Worm (Caenorhabditis elegans): ENCODE measurements around the gene cept-2.
A peak's percentile ranks its signal among the peaks of the same experiment; 100 is the strongest.

The cept-2 gene

DNA sequence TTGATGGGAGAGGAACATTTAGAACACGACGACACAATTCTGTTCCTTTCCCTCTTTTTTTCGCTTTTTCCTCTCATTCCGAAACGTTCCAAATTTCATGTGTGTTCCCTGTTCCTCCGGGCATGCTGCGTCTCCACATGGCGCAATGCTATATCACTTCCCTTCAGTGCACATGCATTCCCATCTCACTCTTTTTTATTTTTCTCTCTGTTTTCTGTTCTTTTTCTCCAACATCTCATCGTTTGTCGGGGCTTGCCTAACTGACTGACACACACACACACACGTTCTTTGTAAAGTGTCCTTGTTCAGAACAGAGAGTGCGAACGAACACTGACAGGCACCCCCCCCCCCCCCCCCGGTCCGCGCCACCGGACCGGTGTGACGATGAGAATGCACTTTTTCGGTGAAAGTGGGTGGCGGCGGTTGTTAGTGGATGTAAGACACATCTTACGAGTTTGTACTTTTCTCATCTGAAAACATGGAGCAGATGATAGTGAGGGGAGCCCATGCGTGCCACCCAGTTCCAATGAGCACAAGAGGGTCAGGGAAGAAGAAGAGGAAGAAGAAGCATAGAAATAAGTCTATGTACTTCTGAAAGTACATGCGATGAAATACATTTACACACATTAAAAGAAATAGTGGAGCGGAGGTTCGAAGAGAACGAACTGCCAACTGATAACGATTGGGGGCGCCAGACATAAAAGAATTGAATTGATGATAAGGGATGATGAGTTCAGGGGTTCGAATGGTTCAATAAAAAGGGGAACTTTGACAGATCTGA is 20.9 kb downstream of the cept-2 start:
- TF ChIP-seq Y55F3AM.14 (GFP tag; optimal IDR thresholded peaks at IDR 0.05), result peak; percentile 44
- peak; percentile 30 for TF ChIP-seq ceh-16 (tag; optimal IDR thresholded peaks at IDR 0.05)
- TF ChIP-seq elt-3 (tag; optimal IDR thresholded peaks at IDR 0.05), result no peak
- no peak for TF ChIP-seq zag-1 (tag; optimal IDR thresholded peaks at IDR 0.05)
- TF ChIP-seq ceh-82 (tag; optimal IDR thresholded peaks at IDR 0.05), result no peak
- no peak for TF ChIP-seq nhr-129 (tag; optimal IDR thresholded peaks at IDR 0.05)
- no peak for TF ChIP-seq alr-1 (tag; optimal IDR thresholded peaks at IDR 0.05)
- no peak for TF ChIP-seq snpc-4 (tag; optimal IDR thresholded peaks at IDR 0.05)
- TF ChIP-seq gmeb-1 (tag; optimal IDR thresholded peaks at IDR 0.05), result no peak
- TF ChIP-seq nhr-21 (tag; optimal IDR thresholded peaks at IDR 0.05), result peak; percentile 44
- peak; percentile 96 for TF ChIP-seq blmp-1 (tag; optimal IDR thresholded peaks at IDR 0.05; ENCODE audit: insufficient read depth)
- TF ChIP-seq crh-2 (tag; optimal IDR thresholded peaks at IDR 0.05), result no peak
- TF ChIP-seq F13H6.1 (tag; optimal IDR thresholded peaks at IDR 0.05), result no peak
- no peak for TF ChIP-seq lin-13 (GFP tag; optimal IDR thresholded peaks at IDR 0.05)
- no peak for TF ChIP-seq unc-62 (GFP tag; optimal IDR thresholded peaks at IDR 0.05)
- no peak for TF ChIP-seq ztf-1 (GFP tag; conservative IDR thresholded peaks at IDR 0.05)
- peak; percentile 20 for TF ChIP-seq C34F6.9 (tag; optimal IDR thresholded peaks at IDR 0.05)
- TF ChIP-seq ama-1 (optimal IDR thresholded peaks at IDR 0.05), result no peak
- no peak for TF ChIP-seq lin-11 (tag; optimal IDR thresholded peaks at IDR 0.05)
- no peak for TF ChIP-seq ztf-11 (tag; optimal IDR thresholded peaks at IDR 0.05)
- peak in 1 of 2 experiments; percentile 52 for TF ChIP-seq lsy-2 (tag; optimal IDR thresholded peaks at IDR 0.05)
- no peak for TF ChIP-seq nhr-23 (tag; optimal IDR thresholded peaks at IDR 0.05)
- no peak for TF ChIP-seq ztf-4 (tag; optimal IDR thresholded peaks at IDR 0.05)
- TF ChIP-seq elt-1 (tag; optimal IDR thresholded peaks at IDR 0.05), result no peak
- TF ChIP-seq mab-5 (tag; optimal IDR thresholded peaks at IDR 0.05), result no peak
- no peak for TF ChIP-seq nhr-6 (tag; optimal IDR thresholded peaks at IDR 0.05)
- TF ChIP-seq unc-39 (tag; optimal IDR thresholded peaks at IDR 0.05), result no peak
- no peak for TF ChIP-seq nhr-25 (tag; optimal IDR thresholded peaks at IDR 0.05)
- peak; percentile 60 to 69 for TF ChIP-seq mdl-1 (tag; optimal IDR thresholded peaks at IDR 0.05)
- no peak for TF ChIP-seq ZK546.5 (tag; optimal IDR thresholded peaks at IDR 0.05)
- TF ChIP-seq dmd-4 (tag; optimal IDR thresholded peaks at IDR 0.05), result no peak
- peak; percentile 37 for TF ChIP-seq skn-1 (tag; optimal IDR thresholded peaks at IDR 0.05)
- TF ChIP-seq unc-55 (GFP tag; optimal IDR thresholded peaks at IDR 0.05), result no peak
- peak; percentile 90 for TF ChIP-seq sma-9 (GFP tag; optimal IDR thresholded peaks at IDR 0.05)
- peak; percentile 7 for TF ChIP-seq sma-9 (tag; optimal IDR thresholded peaks at IDR 0.05)
- TF ChIP-seq mbf-1 (tag; optimal IDR thresholded peaks at IDR 0.05), result no peak
- no peak for TF ChIP-seq peb-1 (tag; optimal IDR thresholded peaks at IDR 0.05)
- TF ChIP-seq sem-4 (tag; optimal IDR thresholded peaks at IDR 0.05), result peak; percentile 84
- peak; percentile 52 for TF ChIP-seq egl-27 (tag; optimal IDR thresholded peaks at IDR 0.05)
- TF ChIP-seq fos-1 (tag; optimal IDR thresholded peaks at IDR 0.05), result peak; percentile 95
- no peak for TF ChIP-seq nhr-10 (tag; optimal IDR thresholded peaks at IDR 0.05)
- TF ChIP-seq aly-2 (tag; optimal IDR thresholded peaks at IDR 0.05), result no peak
- TF ChIP-seq sma-3 (GFP tag; optimal IDR thresholded peaks at IDR 0.05), result no peak
- TF ChIP-seq R02D3.7 (tag; optimal IDR thresholded peaks at IDR 0.05), result no peak
- TF ChIP-seq nhr-77 (tag; optimal IDR thresholded peaks at IDR 0.05), result no peak
- TF ChIP-seq lin-39 (tag; optimal IDR thresholded peaks at IDR 0.05), result no peak
- TF ChIP-seq nhr-11 (tag; optimal IDR thresholded peaks at IDR 0.05), result no peak
- TF ChIP-seq nhr-237 (tag; optimal IDR thresholded peaks at IDR 0.05), result no peak
- TF ChIP-seq nhr-12 (tag; optimal IDR thresholded peaks at IDR 0.05), result no peak
